Worm (Caenorhabditis elegans) whole organism, early embryonic: ENCODE measurements around the gene ztf-25.
"Not testable (repeated sequence)": the region's sequence is repeated elsewhere in the genome, so short reads cannot be mapped to it uniquely, and the experiment has no call there.

Experiments used
- B0310.2 ChIP-seq: sonication (generic microtip); optimal IDR thresholded peaks from 2 replicates; lab custom pipeline; 2016; ENCODE audit warnings: mild to moderate bottlenecking, missing genetic modification characterization, missing compliant biosample characterization
- F13C5.2 ChIP-seq: sonication (generic microtip); optimal IDR thresholded peaks from 2 replicates; lab custom pipeline; 2017; ENCODE audit warnings: mild to moderate bottlenecking, missing genetic modification characterization, inconsistent platforms, missing compliant biosample characterization
- ama-1 ChIP-seq: fragments of 150-350 bp; optimal IDR thresholded peaks from 2 replicates; lab custom pipeline; 2014
- ceh-36 ChIP-seq: sonication (generic microtip); optimal IDR thresholded peaks from 2 replicates; lab custom pipeline; 2016; ENCODE audit warnings: missing genetic modification characterization, inconsistent platforms, missing compliant biosample characterization
- flt-1 ChIP-seq: fragments of 200-800 bp; sonication (Bioruptor generic); IDR thresholded peaks from 2 replicates; pipeline ENCODE4 v1.3.6; 2022; ENCODE audit warnings: missing genetic modification characterization, missing compliant biosample characterization
- hmbx-1 ChIP-seq: sonication (generic microtip); optimal IDR thresholded peaks from 2 replicates; lab custom pipeline; 2016; ENCODE audit warnings: mild to moderate bottlenecking, missing genetic modification characterization, missing compliant biosample characterization
- hmg-4 ChIP-seq: fragments of 200-800 bp; sonication (Bioruptor generic); optimal IDR thresholded peaks from 2 replicates; lab custom pipeline; 2018; ENCODE audit warnings: mild to moderate bottlenecking, missing genetic modification characterization, missing compliant biosample characterization
- pes-1 ChIP-seq: fragments of 200-800 bp; sonication (Bioruptor generic); IDR thresholded peaks from 2 replicates; pipeline ENCODE4 v1.3.6; 2022; ENCODE audit warnings: missing genetic modification reagents, missing genetic modification characterization, missing compliant biosample characterization
- scrt-1 ChIP-seq: fragments of 200-800 bp; sonication (Bioruptor generic); IDR thresholded peaks from 2 replicates; pipeline ENCODE4 v1.3.6; 2022; ENCODE audit warnings: missing genetic modification characterization, missing compliant biosample characterization
- sea-1 ChIP-seq: fragments of 200-800 bp; sonication (Bioruptor generic); conservative IDR thresholded peaks from 2 replicates; pipeline ENCODE4 v1.3.6; 2022; ENCODE audit warnings: missing genetic modification characterization, missing compliant biosample characterization
- tbx-11 ChIP-seq: fragments of 200-800 bp; sonication (Bioruptor generic); IDR thresholded peaks from 2 replicates; pipeline ENCODE4 v1.3.6; 2022; ENCODE audit warnings: missing genetic modification characterization, missing compliant biosample characterization
- tbx-37 ChIP-seq: fragments of 200-800 bp; sonication (Bioruptor generic); conservative IDR thresholded peaks from 2 replicates; pipeline ENCODE4 v1.3.6; 2022; ENCODE audit warnings: missing genetic modification reagents, missing genetic modification characterization, missing compliant biosample characterization
- tra-4 ChIP-seq: sonication (generic microtip); optimal IDR thresholded peaks from 2 replicates; lab custom pipeline; 2017; ENCODE audit warnings: missing genetic modification characterization, missing compliant biosample characterization

DNA sequence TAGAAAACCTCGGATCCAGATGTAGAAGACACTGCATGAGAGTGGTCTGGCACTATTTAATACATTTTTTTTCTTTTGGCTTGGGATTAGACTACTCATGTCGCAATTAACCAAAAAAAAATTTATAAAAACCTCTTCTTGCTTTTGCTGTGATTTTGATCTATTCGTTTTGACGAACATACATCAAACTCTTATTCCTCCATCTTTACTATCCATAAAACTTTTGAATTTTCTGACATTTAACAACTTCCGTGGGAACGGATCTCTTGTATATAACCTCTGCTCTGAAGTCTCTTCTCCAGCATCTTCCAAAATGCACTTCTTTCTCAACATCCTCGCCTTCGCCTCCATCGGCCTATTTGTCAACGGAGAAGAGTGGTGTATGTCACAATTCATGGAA, 4.4 kb downstream of the ztf-25 start, which contains the start of gene Y6G8.16:
- TF ChIP-seq flt-1 (GFP tag; lab: Robert Waterston, UW); ama-1 (lab: Kevin White, UChicago); B0310.2; tra-4 (tag; lab: Kevin White, UChicago); scrt-1 (GFP tag; lab: Robert Waterston, UW); pes-1 (GFP tag; lab: Robert Waterston, UW); F13C5.2; ceh-36 (tag; lab: Kevin White, UChicago); sea-1 (GFP tag; lab: Robert Waterston, UW); hmbx-1 (tag; lab: Kevin White, UChicago); hmg-4 (GFP tag; lab: Kevin White, UChicago); tbx-11 (GFP tag; lab: Robert Waterston, UW); tbx-37 (GFP tag; lab: Robert Waterston, UW): not testable (repeated sequence)
